Worm (Caenorhabditis elegans): Measurements from ENCODE around the gene tbc-13.

- TF ChIP-seq med-1 (GFP tag; optimal IDR thresholded peaks at IDR 0.05; ENCODE audit: insufficient read depth) (no peak), flt-1 (GFP tag; IDR thresholded peaks at IDR 0.05) (no peak), cog-1 (tag; optimal IDR thresholded peaks at IDR 0.05) (no peak), ztf-23 (GFP tag; IDR thresholded peaks at IDR 0.05) (no peak), ref-1 (GFP tag; conservative IDR thresholded peaks at IDR 0.05) (no peak), klf-2 (GFP tag; conservative IDR thresholded peaks at IDR 0.05) (no peak)
These were observed 6.4 kb upstream of the tbc-13 start for ce11 chrX:12478465-12478864.
